Fruit fly (Drosophila melanogaster) S2 (cell line): ENCODE results near the gene CG7601.
A peak's percentile ranks its signal among the peaks of the same experiment; 100 is the strongest.

Experiments
- CG8478 ChIP-seq: fragments of >200 bp; optimal IDR thresholded peaks from 2 replicates; lab custom pipeline; 2018
- CTCF ChIP-seq, 2 experiments: fragments of >200 bp; optimal IDR thresholded peaks; 2 replicates each; lab custom pipeline; 2018

The CG7601 gene

dm6 chr3R:29717519-29717918, 19.0 kb downstream of the CG7601 start:
- TF ChIP-seq CTCF (optimal IDR thresholded peaks at IDR 0.05; lab: Kevin White, UChicago) (no peak), CG8478 (no peak)

- TF ChIP-seq CG8478 (no peak), CTCF (optimal IDR thresholded peaks at IDR 0.05; lab: Kevin White, UChicago) (peak; percentile 96 to 98)
Observed at dm6 chr3R:29716782-29717317, 19.7 kb downstream of the CG7601 start, which contains the start of gene Obp99b. Gene Obp99b (minus strand): TSS chr3R:29716896.

- TF ChIP-seq CG8478 (no peak), CTCF (optimal IDR thresholded peaks at IDR 0.05; lab: Kevin White, UChicago) (peak; percentile 84 to 88)
Observed at dm6 chr3R:29716043-29716781, 20.3 kb downstream of the CG7601 start.

- TF ChIP-seq CTCF (optimal IDR thresholded peaks at IDR 0.05; lab: Kevin White, UChicago) (no peak), CG8478 (no peak)
Observed at dm6 chr3R:29715277-29715676, 21.3 kb downstream of the CG7601 start, which contains the start of gene Dup99B. Gene Dup99B (minus strand): TSS chr3R:29715377.

- TF ChIP-seq CTCF (optimal IDR thresholded peaks at IDR 0.05; lab: Kevin White, UChicago) (peak in 1 of 2 experiments; percentile 22), CG8478 (no peak)
Observed at dm6 chr3R:29714314-29714713, 22.2 kb downstream of the CG7601 start, which contains the start of gene Obp99d. Gene Obp99d (plus strand): TSS chr3R:29714505.

DNA sequence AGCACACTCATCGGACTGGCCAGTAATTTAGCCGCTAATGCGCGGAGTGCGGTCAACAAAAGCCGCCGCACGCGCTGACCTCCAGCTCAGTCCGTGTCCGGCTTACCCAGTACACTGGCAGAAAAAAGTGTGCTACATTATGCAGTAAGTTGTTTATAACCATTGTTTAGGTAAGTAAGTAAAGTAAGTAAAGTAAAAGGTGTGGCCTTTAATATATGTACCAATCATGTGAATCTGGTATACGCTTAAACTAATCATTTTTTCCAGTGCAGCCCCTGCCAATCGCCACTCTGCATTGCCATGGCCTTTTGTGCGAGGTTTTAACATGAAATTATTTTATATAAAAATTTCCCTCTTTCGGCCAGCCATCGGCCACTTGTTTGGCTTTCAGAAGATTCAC, 25.1 kb downstream of the CG7601 start:
- TF ChIP-seq CTCF (optimal IDR thresholded peaks at IDR 0.05; lab: Kevin White, UChicago) (no peak), CG8478 (no peak)

dm6 chr3R:29708322-29708721, 28.2 kb downstream of the CG7601 start:
- TF ChIP-seq CTCF (optimal IDR thresholded peaks at IDR 0.05; lab: Kevin White, UChicago), result no peak
- no peak for TF ChIP-seq CG8478

DNA sequence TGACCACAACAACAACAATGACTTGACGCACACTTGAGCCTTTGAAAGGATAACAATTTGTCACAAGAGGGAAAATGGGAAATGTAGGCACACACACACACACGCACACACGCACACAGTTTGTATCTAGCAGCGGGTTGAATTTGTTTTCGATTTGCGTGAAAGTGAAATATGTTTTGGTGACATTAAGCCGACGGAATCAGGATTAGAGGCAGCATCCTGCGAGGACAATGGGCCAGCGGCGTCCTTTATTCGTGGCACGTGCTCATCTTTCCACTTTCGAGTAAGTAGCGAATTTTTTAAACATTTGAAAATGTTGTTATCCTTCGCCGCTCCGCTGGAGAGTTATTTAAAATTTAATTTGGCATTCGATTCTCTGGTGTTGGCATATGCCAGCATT, 29.3 kb downstream of the CG7601 start:
- TF ChIP-seq CG8478 (no peak), CTCF (optimal IDR thresholded peaks at IDR 0.05; lab: Kevin White, UChicago) (no peak)

- TF ChIP-seq CG8478 (no peak), CTCF (optimal IDR thresholded peaks at IDR 0.05; lab: Kevin White, UChicago) (no peak)
Observed at dm6 chr3R:29705789-29706303, 30.7 kb downstream of the CG7601 start.

- TF ChIP-seq CG8478 (no peak), CTCF (optimal IDR thresholded peaks at IDR 0.05; lab: Kevin White, UChicago) (no peak)
Observed at dm6 chr3R:29704557-29704956, 32.0 kb downstream of the CG7601 start.

DNA sequence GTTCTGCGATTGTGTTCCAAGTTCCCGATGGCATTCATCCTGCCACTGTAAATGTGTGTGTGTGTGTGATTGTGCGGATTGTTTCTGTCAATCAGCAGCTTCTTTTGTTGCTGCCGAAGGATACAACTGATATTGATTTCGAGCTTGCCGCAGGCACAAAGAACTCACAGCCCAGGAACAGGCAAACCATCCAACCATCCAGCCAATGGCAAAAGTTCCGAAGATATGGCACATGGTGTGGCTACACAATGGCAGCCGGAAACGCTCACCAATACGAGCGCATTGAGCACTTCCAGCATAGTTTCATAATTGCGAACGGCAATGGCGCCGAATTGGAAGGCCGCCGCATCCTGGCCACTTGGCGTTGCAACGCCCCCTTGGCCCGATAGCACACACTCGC, 34.8 kb downstream of the CG7601 start:
- TF ChIP-seq CG8478 (no peak), CTCF (optimal IDR thresholded peaks at IDR 0.05; lab: Kevin White, UChicago) (no peak)

dm6 chr3R:29699220-29699619, 37.3 kb downstream of the CG7601 start:
- TF ChIP-seq CTCF (optimal IDR thresholded peaks at IDR 0.05; lab: Kevin White, UChicago) (no peak), CG8478 (no peak)

- TF ChIP-seq CTCF (optimal IDR thresholded peaks at IDR 0.05; lab: Kevin White, UChicago), result no peak
- TF ChIP-seq CG8478, result no peak
Observed at dm6 chr3R:29697841-29698240, 38.7 kb downstream of the CG7601 start.

DNA sequence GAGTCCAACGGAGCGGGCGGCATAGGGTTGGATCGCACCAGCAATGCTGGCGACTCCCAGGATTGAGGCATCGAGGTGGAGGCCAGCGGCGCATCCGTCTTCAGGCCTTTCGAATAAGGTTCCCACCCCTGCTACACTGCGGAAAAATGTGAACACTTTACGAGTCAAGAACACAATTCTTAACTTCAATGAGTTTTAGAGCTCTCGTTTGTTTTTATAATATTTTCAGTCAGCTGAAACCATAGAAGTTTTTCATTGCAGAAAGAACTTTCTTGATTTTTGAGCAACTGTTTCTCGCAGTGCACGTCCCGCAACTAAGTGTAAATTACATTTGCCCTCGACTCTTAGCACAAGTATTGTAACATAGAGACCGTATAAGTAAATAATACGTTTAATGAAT, 40.2 kb downstream of the CG7601 start:
- TF ChIP-seq CG8478, result no peak
- TF ChIP-seq CTCF (optimal IDR thresholded peaks at IDR 0.05; lab: Kevin White, UChicago), result no peak

dm6 chr3R:29695744-29696143, 40.8 kb downstream of the CG7601 start:
- TF ChIP-seq CG8478 (no peak), CTCF (optimal IDR thresholded peaks at IDR 0.05; lab: Kevin White, UChicago) (no peak)

DNA sequence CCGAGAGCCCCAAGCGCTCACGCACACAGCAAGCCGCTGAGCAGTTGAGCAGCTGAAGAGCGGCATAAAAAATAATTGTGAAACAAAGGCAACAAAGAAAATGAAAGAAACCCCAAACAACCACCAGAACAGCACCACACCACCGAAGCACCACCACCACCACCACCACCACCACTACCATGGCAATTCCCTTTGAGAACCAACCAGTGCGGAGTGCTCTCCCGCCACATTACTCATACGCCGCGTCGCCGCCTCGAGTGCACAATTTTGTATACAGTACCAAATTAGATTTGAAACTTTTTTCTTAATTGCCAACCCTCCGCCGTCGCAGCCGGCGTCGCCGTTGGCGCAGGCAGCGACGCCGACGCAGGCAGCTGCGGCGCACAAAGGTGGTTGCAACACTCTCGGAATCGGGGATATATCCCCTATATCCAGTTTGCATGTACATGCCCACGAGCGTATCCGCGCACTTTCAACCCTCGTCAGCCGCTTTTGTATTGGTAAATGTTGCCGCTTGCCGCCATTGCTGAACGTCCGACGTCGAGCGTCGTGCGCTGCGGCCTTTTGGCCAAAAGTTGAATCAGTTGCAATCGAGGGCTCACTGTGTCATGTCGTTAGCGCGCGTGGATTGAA, 44.4 kb downstream of the CG7601 start, which contains the start of gene dmrt99B:
dmrt99B (plus strand) TSS at position 583 of the 633 bp plus-strand sequence.
- TF ChIP-seq CG8478 (no peak), CTCF (optimal IDR thresholded peaks at IDR 0.05; lab: Kevin White, UChicago) (no peak)
